Fruit fly (Drosophila melanogaster): Measurements from ENCODE around the gene CG6179.

The CG6179 gene

DNA sequence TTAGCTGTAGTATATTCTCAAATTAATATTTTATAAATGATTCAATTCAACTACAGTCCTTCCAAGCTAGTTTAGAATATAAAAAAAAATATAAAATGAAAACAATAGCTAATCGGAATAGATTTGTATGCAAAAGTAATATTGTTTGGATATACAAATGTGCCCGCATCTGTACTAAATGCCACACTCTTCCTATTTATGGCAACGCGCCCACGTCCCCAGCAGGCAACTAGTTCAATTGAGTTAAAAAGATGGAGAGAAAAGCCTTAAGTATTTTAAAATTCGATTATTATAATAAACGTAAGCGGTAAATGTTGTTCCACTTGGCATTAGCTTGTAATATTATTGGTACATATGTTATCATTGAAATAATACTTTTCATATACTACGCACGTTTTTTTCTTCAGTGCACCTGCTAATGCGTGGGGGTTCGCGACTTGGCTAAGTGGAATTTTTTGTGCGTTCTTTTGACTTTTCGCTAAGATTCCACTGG, 25.7 kb downstream of the CG6179 start (continued):
- peak; percentile 9; the same call in 1 of the 3 replicates for TF ChIP-seq CG14050 (GFP tag; IDR thresholded peaks at IDR 0.05)
- peak; percentile 61 for TF ChIP-seq ci (GFP tag; IDR thresholded peaks at IDR 0.05)
- no peak for TF ChIP-seq bigmax (GFP tag; optimal IDR thresholded peaks at IDR 0.05)
- no peak for TF ChIP-seq CG7271 (tag; optimal IDR thresholded peaks at IDR 0.05)
- 0 out of 2 replicates have a peak, but pooled peaks have one; percentile 14 for TF ChIP-seq ap (GFP tag; IDR thresholded peaks at IDR 0.05)
- no peak for TF ChIP-seq CG10543 (GFP tag; optimal IDR thresholded peaks at IDR 0.05)
- peak; percentile 85 for TF ChIP-seq CG30403 (GFP tag; optimal IDR thresholded peaks at IDR 0.05)
- TF ChIP-seq CG6175 (GFP tag; IDR thresholded peaks at IDR 0.05) = 0 out of 3 replicates have a peak, but pooled peaks have one; percentile 19
- TF ChIP-seq bcd (GFP tag; optimal IDR thresholded peaks at IDR 0.05) = peak; percentile 72
- no peak; the same call in 1 of the 3 replicates for TF ChIP-seq B-H1 (GFP tag; IDR thresholded peaks at IDR 0.05)
- peak; percentile 88 for TF ChIP-seq tio (GFP tag; optimal IDR thresholded peaks at IDR 0.05)
- TF ChIP-seq TFAM (GFP tag; optimal IDR thresholded peaks at IDR 0.05) = no peak
- TF ChIP-seq CG18011 (GFP tag; optimal IDR thresholded peaks at IDR 0.05) = peak; percentile 22
- no peak for TF ChIP-seq CG12236 (GFP tag; optimal IDR thresholded peaks at IDR 0.05)
- TF ChIP-seq gro (GFP tag; optimal IDR thresholded peaks at IDR 0.05) = peak; percentile 35
- TF ChIP-seq Hr39 (optimal IDR thresholded peaks at IDR 0.05) = no peak
- no peak for TF ChIP-seq CG8765 (GFP tag; IDR thresholded peaks at IDR 0.05)
- TF ChIP-seq CG1529 (GFP tag; optimal IDR thresholded peaks at IDR 0.05) = peak; percentile 72
- 0 out of 2 replicates have a peak, but pooled peaks have one; percentile 4 for TF ChIP-seq onecut (GFP tag; IDR thresholded peaks at IDR 0.05)
- no peak for TF ChIP-seq knrl (GFP tag; IDR thresholded peaks at IDR 0.05; ENCODE audit: partially characterized antibody)
- TF ChIP-seq Oli (tag; optimal IDR thresholded peaks at IDR 0.05) = peak; percentile 85
- no peak for TF ChIP-seq CG10959 (GFP tag; IDR thresholded peaks at IDR 0.05)
- TF ChIP-seq stwl (tag; optimal IDR thresholded peaks at IDR 0.05) = no peak
- TF ChIP-seq fd96Cb (tag; optimal IDR thresholded peaks at IDR 0.05) = peak; percentile 81
- peak; percentile 24 for TF ChIP-seq CG6813 (GFP tag; optimal IDR thresholded peaks at IDR 0.05)
- TF ChIP-seq CG30431 (GFP tag; optimal IDR thresholded peaks at IDR 0.05) = peak; percentile 51
- no peak for TF ChIP-seq CG2202 (tag; optimal IDR thresholded peaks at IDR 0.05)
- peak; percentile 42 for TF ChIP-seq trh (GFP tag; optimal IDR thresholded peaks at IDR 0.05)
- peak; percentile 83 for TF ChIP-seq CG7839 (tag; optimal IDR thresholded peaks at IDR 0.05)
- TF ChIP-seq tx (GFP tag; optimal IDR thresholded peaks at IDR 0.05) = peak; percentile 39
- TF ChIP-seq HLHmδ (GFP tag; optimal IDR thresholded peaks at IDR 0.05) = no peak
- TF ChIP-seq bsh (GFP tag; optimal IDR thresholded peaks at IDR 0.05) = peak in 1 of 2 experiments; percentile 81
- TF ChIP-seq gsb (GFP tag; IDR thresholded peaks at IDR 0.05) = no peak
- TF ChIP-seq caup (GFP tag; optimal IDR thresholded peaks at IDR 0.05; ENCODE audit: severe bottlenecking) = peak; percentile 50
- TF ChIP-seq Doc3 (GFP tag; IDR thresholded peaks at IDR 0.05; ENCODE audit: partially characterized antibody) = no peak
- TF ChIP-seq esg (GFP tag; conservative IDR thresholded peaks at IDR 0.05) = peak; percentile 39; the same call in 1 of the 2 replicates
- no peak for TF ChIP-seq prd (optimal IDR thresholded peaks at IDR 0.05)
- peak; percentile 52; the same call in 2 of the 3 replicates for TF ChIP-seq prd (GFP tag; IDR thresholded peaks at IDR 0.05)
- TF ChIP-seq CG7786 (GFP tag; optimal IDR thresholded peaks at IDR 0.05) = peak; percentile 15
- TF ChIP-seq sens (GFP tag) = peak; percentile 94
- TF ChIP-seq CG1602 (GFP tag; optimal IDR thresholded peaks at IDR 0.05) = peak; percentile 54
- TF ChIP-seq Optix (GFP tag; IDR thresholded peaks at IDR 0.05) = no peak
- TF ChIP-seq H2.0 (GFP tag; IDR thresholded peaks at IDR 0.05) = peak; percentile 32
- TF ChIP-seq kay (GFP tag; optimal IDR thresholded peaks at IDR 0.05) = peak; percentile 22
- peak; percentile 45 for TF ChIP-seq ttk (GFP tag; IDR thresholded peaks at IDR 0.05)
- no peak for TF ChIP-seq CG33213 (GFP tag; optimal IDR thresholded peaks at IDR 0.05)
- no peak for TF ChIP-seq CG8359 (GFP tag; optimal IDR thresholded peaks at IDR 0.05; ENCODE audit: borderline replicate concordance)
- TF ChIP-seq CG11696 (GFP tag; IDR thresholded peaks at IDR 0.05) = peak; percentile 63; the same call in 1 of the 2 replicates
- TF ChIP-seq sob (GFP tag; IDR thresholded peaks at IDR 0.05) = 0 out of 2 replicates have a peak, but pooled peaks have one; percentile 26
- no peak for TF ChIP-seq Sin3A (optimal IDR thresholded peaks at IDR 0.05)
- peak; percentile 78 for TF ChIP-seq CG10979 (tag; optimal IDR thresholded peaks at IDR 0.05)
